Fruit fly (Drosophila melanogaster): Measurements from ENCODE around the gene CG10226.

DNA sequence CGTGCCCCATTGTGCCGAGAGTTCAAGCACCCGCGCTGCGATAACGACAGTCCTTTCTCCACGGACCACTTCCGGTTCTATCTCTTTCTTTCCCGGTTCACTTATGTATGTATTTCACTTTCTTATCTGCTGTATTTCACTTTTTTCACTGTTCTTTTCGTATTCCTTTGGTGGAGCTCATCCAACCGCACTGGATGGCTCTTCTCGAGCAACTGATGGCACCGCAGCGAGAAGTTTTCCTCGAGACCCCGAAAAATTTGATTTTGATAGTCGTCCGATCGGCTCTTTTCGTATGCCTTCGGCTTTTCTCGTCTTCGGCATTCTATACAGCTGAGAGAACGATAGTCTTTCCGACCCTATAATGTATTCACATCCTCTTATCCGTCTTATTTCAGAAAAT, 22.1 kb downstream of the CG10226 start, which contains the start of gene LanA:
- TF ChIP-seq h (optimal IDR thresholded peaks at IDR 0.05): no peak
- no peak for TF ChIP-seq insv (optimal IDR thresholded peaks at IDR 0.05)
- TF ChIP-seq psq (optimal IDR thresholded peaks at IDR 0.05): no peak
- TF ChIP-seq Myc (optimal IDR thresholded peaks at IDR 0.05): no peak
- no peak for TF ChIP-seq ttk (optimal IDR thresholded peaks at IDR 0.05)
- TF ChIP-seq Sin3A (optimal IDR thresholded peaks at IDR 0.05): no peak

Data from Kc167 (cell line).